Worm (Caenorhabditis elegans) whole organism, late embryonic: ENCODE results near the gene Y48D7A.1.

Experiments
- K09A11.1 ChIP-seq: sonication (generic microtip); optimal IDR thresholded peaks from 2 replicates; lab custom pipeline; 2017; ENCODE audit warnings: antibody characterized with exemption, mild to moderate bottlenecking, missing genetic modification characterization, missing compliant biosample characterization; ENCODE audit not compliant: insufficient read depth
- T23F11.4 ChIP-seq: fragments of 200-800 bp; sonication (Bioruptor generic); optimal IDR thresholded peaks from 2 replicates; lab custom pipeline; 2018; ENCODE audit warnings: mild to moderate bottlenecking, missing genetic modification characterization, missing compliant biosample characterization
- Y22D7AL.16 ChIP-seq: sonication (generic microtip); optimal IDR thresholded peaks from 2 replicates; lab custom pipeline; 2016; ENCODE audit warnings: missing genetic modification characterization, missing compliant biosample characterization
- ceh-18 ChIP-seq: sonication (generic microtip); optimal IDR thresholded peaks from 2 replicates; lab custom pipeline; 2016; ENCODE audit warnings: missing genetic modification characterization, missing compliant biosample characterization
- ceh-19 ChIP-seq: fragments of 200-800 bp; sonication (Bioruptor generic); optimal IDR thresholded peaks from 2 replicates; lab custom pipeline; 2018; ENCODE audit warnings: mild to moderate bottlenecking, missing genetic modification characterization, missing compliant biosample characterization
- ceh-2 ChIP-seq: sonication (generic microtip); optimal IDR thresholded peaks from 2 replicates; lab custom pipeline; 2016; ENCODE audit warnings: missing genotype, missing genetic modification characterization, missing compliant biosample characterization
- ceh-31 ChIP-seq: sonication (generic microtip); optimal IDR thresholded peaks from 2 replicates; lab custom pipeline; 2016; ENCODE audit warnings: missing genetic modification characterization, missing compliant biosample characterization
- ceh-34 ChIP-seq: sonication (generic microtip); optimal IDR thresholded peaks from 2 replicates; lab custom pipeline; 2016; ENCODE audit warnings: mild to moderate bottlenecking, missing genetic modification characterization, missing compliant biosample characterization
- ceh-6 ChIP-seq: fragments of 200-800 bp; sonication (Bioruptor generic); optimal IDR thresholded peaks from 2 replicates; lab custom pipeline; 2018; ENCODE audit warnings: mild to moderate bottlenecking, missing genetic modification characterization, missing compliant biosample characterization
- ceh-9 ChIP-seq: sonication (generic microtip); optimal IDR thresholded peaks from 2 replicates; lab custom pipeline; 2016; ENCODE audit warnings: mild to moderate bottlenecking, missing genetic modification characterization, inconsistent platforms, missing compliant biosample characterization
- dmd-4 ChIP-seq: sonication (generic microtip); optimal IDR thresholded peaks from 2 replicates; lab custom pipeline; 2016; ENCODE audit warnings: borderline replicate concordance, missing genetic modification characterization, missing compliant biosample characterization
- dve-1 ChIP-seq: sonication (generic microtip); optimal IDR thresholded peaks from 2 replicates; lab custom pipeline; 2017; ENCODE audit warnings: antibody characterized with exemption, mild to moderate bottlenecking, missing genetic modification characterization, missing compliant biosample characterization
- ets-4 ChIP-seq: sonication (generic microtip); optimal IDR thresholded peaks from 2 replicates; lab custom pipeline; 2016; ENCODE audit warnings: missing genetic modification characterization, missing compliant biosample characterization
- fkh-10 ChIP-seq: fragments of 150-350 bp; optimal IDR thresholded peaks from 2 replicates; lab custom pipeline; 2014; ENCODE audit warnings: missing biosample characterization, missing genetic modification reagents, missing genetic modification characterization
- hlh-13 ChIP-seq: fragments of 200-800 bp; sonication (Bioruptor generic); optimal IDR thresholded peaks from 2 replicates; lab custom pipeline; 2018; ENCODE audit warnings: mild to moderate bottlenecking, missing genetic modification characterization, missing compliant biosample characterization
- hlh-15 ChIP-seq: sonication (generic microtip); optimal IDR thresholded peaks from 2 replicates; lab custom pipeline; 2016; ENCODE audit warnings: missing genetic modification characterization, missing compliant biosample characterization
- hlh-30 ChIP-seq: sonication (generic microtip); optimal IDR thresholded peaks from 2 replicates; lab custom pipeline; 2017; ENCODE audit warnings: antibody characterized with exemption, missing genetic modification characterization, missing compliant biosample characterization; ENCODE audit not compliant: insufficient read depth
- hlh-6 ChIP-seq: sonication (generic microtip); optimal IDR thresholded peaks from 2 replicates; lab custom pipeline; 2016; ENCODE audit warnings: missing genotype, missing genetic modification characterization, missing compliant biosample characterization
- hlh-8 ChIP-seq: sonication (generic microtip); optimal IDR thresholded peaks from 2 replicates; lab custom pipeline; 2016; ENCODE audit warnings: missing genotype, missing genetic modification characterization, missing compliant biosample characterization
- lim-6 ChIP-seq: sonication (generic microtip); optimal IDR thresholded peaks from 2 replicates; lab custom pipeline; 2016; ENCODE audit warnings: missing genetic modification characterization, missing compliant biosample characterization
- lin-11 ChIP-seq: fragments of 200-800 bp; sonication (Bioruptor generic); optimal IDR thresholded peaks from 2 replicates; lab custom pipeline; 2018; ENCODE audit warnings: mild to moderate bottlenecking, missing genetic modification characterization, missing compliant biosample characterization
- nfya-1 ChIP-seq: sonication (generic microtip); optimal IDR thresholded peaks from 2 replicates; lab custom pipeline; 2017; ENCODE audit warnings: missing genetic modification characterization, mild to moderate bottlenecking, missing compliant biosample characterization, antibody characterized with exemption, moderate library complexity
- odd-2 ChIP-seq: sonication (generic microtip); optimal IDR thresholded peaks from 2 replicates; lab custom pipeline; 2017; ENCODE audit warnings: antibody characterized with exemption, mild to moderate bottlenecking, missing genetic modification characterization, missing compliant biosample characterization
- pag-3 ChIP-seq: sonication (generic microtip); optimal IDR thresholded peaks from 2 replicates; lab custom pipeline; 2016; ENCODE audit warnings: missing compliant biosample characterization, missing genetic modification characterization, borderline replicate concordance
- pha-2 ChIP-seq: sonication (generic microtip); optimal IDR thresholded peaks from 2 replicates; lab custom pipeline; 2017; ENCODE audit warnings: mild to moderate bottlenecking, missing genetic modification characterization, missing compliant biosample characterization
- sdc-2 ChIP-seq: sonication (generic microtip); optimal IDR thresholded peaks from 2 replicates; lab custom pipeline; 2016; ENCODE audit warnings: missing genotype, missing genetic modification characterization, missing compliant biosample characterization
- sox-2 ChIP-seq: fragments of 200-800 bp; sonication (Bioruptor generic); IDR thresholded peaks from 2 replicates; pipeline ENCODE4 v1.3.6; 2022; ENCODE audit warnings: missing genetic modification reagents, missing genetic modification characterization, missing compliant biosample characterization
- sox-4 ChIP-seq: sonication (generic microtip); optimal IDR thresholded peaks from 2 replicates; lab custom pipeline; 2017; ENCODE audit warnings: mild to moderate bottlenecking, missing genetic modification characterization, inconsistent platforms, missing compliant biosample characterization
- tbx-2 ChIP-seq: sonication (generic microtip); optimal IDR thresholded peaks from 2 replicates; lab custom pipeline; 2016; ENCODE audit warnings: missing genetic modification characterization, missing compliant biosample characterization
- tbx-7 ChIP-seq: sonication (generic microtip); optimal IDR thresholded peaks from 2 replicates; lab custom pipeline; 2016; ENCODE audit warnings: missing genotype, missing genetic modification characterization, missing compliant biosample characterization
- unc-3 ChIP-seq, 2 experiments: fragments of 200-800 bp in 1 of 2; sonication (Bioruptor generic) in 1 of 2; sonication (generic microtip) in 1 of 2; conservative IDR thresholded peaks in 1 of 2; optimal IDR thresholded peaks in 1 of 2; 2 replicates each; pipeline versions ENCODE4 v1.3.6 to Lab custom; 2016 to 2022; ENCODE audit warnings: missing compliant biosample characterization in 2 of 2, missing genetic modification characterization in 2 of 2, missing genetic modification reagents in 1 of 2
- unc-42 ChIP-seq: sonication (generic microtip); optimal IDR thresholded peaks from 2 replicates; lab custom pipeline; 2016; ENCODE audit warnings: missing genotype, missing genetic modification characterization, missing compliant biosample characterization

Y48D7A.1 gene

ce11 chrX:3021466-3021865, 12.2 kb downstream of the Y48D7A.1 start:
- TF ChIP-seq T23F11.4 = no peak
- no peak for TF ChIP-seq hlh-30 (tag; lab: Kevin White, UChicago)
- no peak for TF ChIP-seq ceh-19
- no peak for TF ChIP-seq dve-1 (tag; lab: Kevin White, UChicago)

ce11 chrX:3022330-3023088, 13.2 kb downstream of the Y48D7A.1 start:
- TF ChIP-seq unc-42 (peak; percentile 52), sox-4 (no peak)

- no peak for TF ChIP-seq pag-3
- TF ChIP-seq unc-42 = peak; percentile 69
These were observed 14.4 kb downstream of the Y48D7A.1 start for ce11 chrX:3023552-3024183.

- TF ChIP-seq unc-3 (GFP tag; conservative IDR thresholded peaks at IDR 0.05; lab: Robert Waterston, UW) (no peak), unc-3 (tag; optimal IDR thresholded peaks at IDR 0.05; lab: Kevin White, UChicago) (no peak), dmd-4 (tag; lab: Kevin White, UChicago) (no peak), fkh-10 (GFP tag; lab: Kevin White, UChicago) (no peak), lim-6 (tag; lab: Kevin White, UChicago) (no peak), hlh-13 (GFP tag; lab: Kevin White, UChicago) (no peak), pha-2 (tag; lab: Kevin White, UChicago) (no peak), sox-2 (GFP tag; lab: Robert Waterston, UW) (no peak), ceh-19 (no peak), nfya-1 (tag; lab: Kevin White, UChicago) (no peak), ceh-31 (tag; lab: Kevin White, UChicago) (no peak), hlh-30 (tag; lab: Kevin White, UChicago) (no peak), tbx-7 (no peak), ceh-6 (no peak), Y22D7AL.16 (tag; lab: Kevin White, UChicago) (no peak), tbx-2 (tag; lab: Kevin White, UChicago) (no peak)
These were observed 15.4 kb downstream of the Y48D7A.1 start, which contains the start of gene aqp-7 for ce11 chrX:3024637-3025113. aqp-7 (plus strand) TSS chrX:3025063.

- TF ChIP-seq hlh-15 (tag; lab: Kevin White, UChicago) (no peak), nfya-1 (tag; lab: Kevin White, UChicago) (no peak), ceh-31 (tag; lab: Kevin White, UChicago) (no peak), hlh-8 (tag; lab: Kevin White, UChicago) (no peak), ceh-19 (no peak), hlh-6 (tag; lab: Kevin White, UChicago) (no peak), K09A11.1 (tag; lab: Kevin White, UChicago) (no peak), ceh-2 (tag; lab: Kevin White, UChicago) (no peak), sdc-2 (tag; lab: Kevin White, UChicago) (no peak), ceh-18 (tag; lab: Kevin White, UChicago) (no peak), lin-11 (tag; lab: Kevin White, UChicago) (no peak), ets-4 (no peak), odd-2 (no peak), ceh-9 (tag; lab: Kevin White, UChicago) (no peak), ceh-34 (tag; lab: Kevin White, UChicago) (no peak)
These were observed 15.9 kb downstream of the Y48D7A.1 start for ce11 chrX:3025145-3025544.
